Fruit fly (Drosophila melanogaster): ENCODE data around the gene CG32023.

CG32023 gene

dm6 chr3L:8834886-8835285, 30.9 kb upstream of the CG32023 start:
- no peak for TF ChIP-seq dac (GFP tag; optimal IDR thresholded peaks at IDR 0.05)
- TF ChIP-seq achi (GFP tag; optimal IDR thresholded peaks at IDR 0.05): no peak
- peak in 1 of 2 experiments; percentile 14 for TF ChIP-seq salr (GFP tag; optimal IDR thresholded peaks at IDR 0.05)
- no peak for TF ChIP-seq CG8119 (GFP tag; IDR thresholded peaks at IDR 0.05)
- no peak for TF ChIP-seq CG10669 (GFP tag; optimal IDR thresholded peaks at IDR 0.05)
- TF ChIP-seq net (GFP tag; optimal IDR thresholded peaks at IDR 0.05): no peak
- no peak for TF ChIP-seq Eip75B (GFP tag; optimal IDR thresholded peaks at IDR 0.05)
- TF ChIP-seq CG3032 (tag; optimal IDR thresholded peaks at IDR 0.05): no peak
- TF ChIP-seq CG8319 (GFP tag; optimal IDR thresholded peaks at IDR 0.05): no peak
- TF ChIP-seq CG34406 (GFP tag; optimal IDR thresholded peaks at IDR 0.05): peak; percentile 0
- TF ChIP-seq acj6 (GFP tag; optimal IDR thresholded peaks at IDR 0.05): no peak
- TF ChIP-seq Hr4 (GFP tag; optimal IDR thresholded peaks at IDR 0.05): no peak
- TF ChIP-seq vri (GFP tag; optimal IDR thresholded peaks at IDR 0.05): no peak
- TF ChIP-seq eg (GFP tag; IDR thresholded peaks at IDR 0.05): 0 out of 3 replicates have a peak, but pooled peaks have one; percentile 8
- no peak for TF ChIP-seq Eip93F (GFP tag; optimal IDR thresholded peaks at IDR 0.05)
- no peak for TF ChIP-seq CG9139 (GFP tag; optimal IDR thresholded peaks at IDR 0.05)
- no peak for TF ChIP-seq CG6854 (GFP tag; optimal IDR thresholded peaks at IDR 0.05)
- TF ChIP-seq CG6276 (GFP tag; optimal IDR thresholded peaks at IDR 0.05): no peak
- TF ChIP-seq CG11902 (GFP tag; optimal IDR thresholded peaks at IDR 0.05): no peak
- TF ChIP-seq esn (GFP tag; optimal IDR thresholded peaks at IDR 0.05): no peak
- TF ChIP-seq Sox15 (GFP tag; optimal IDR thresholded peaks at IDR 0.05): no peak
- no peak for TF ChIP-seq Met (GFP tag; optimal IDR thresholded peaks at IDR 0.05)
- no peak for TF ChIP-seq CG4318 (GFP tag; optimal IDR thresholded peaks at IDR 0.05)
- TF ChIP-seq Lpt (GFP tag; optimal IDR thresholded peaks at IDR 0.05): no peak
- no peak for TF ChIP-seq cyc (GFP tag; optimal IDR thresholded peaks at IDR 0.05)
- no peak for TF ChIP-seq CG15336 (GFP tag; IDR thresholded peaks at IDR 0.05)
- TF ChIP-seq Smox (GFP tag; optimal IDR thresholded peaks at IDR 0.05): no peak
- peak; percentile 8 for TF ChIP-seq CG8632 (GFP tag; optimal IDR thresholded peaks at IDR 0.05)
- TF ChIP-seq dsx (GFP tag; optimal IDR thresholded peaks at IDR 0.05; ENCODE audit: poor library complexity, severe bottlenecking): peak; percentile 76
- TF ChIP-seq Ets96B (tag; optimal IDR thresholded peaks at IDR 0.05): no peak
- no peak for TF ChIP-seq svp (GFP tag)
- TF ChIP-seq OdsH (GFP tag; optimal IDR thresholded peaks at IDR 0.05): no peak
- TF ChIP-seq CG1621 (tag; optimal IDR thresholded peaks at IDR 0.05): no peak
- no peak for TF ChIP-seq Gug (GFP tag; IDR thresholded peaks at IDR 0.05)
- no peak for TF ChIP-seq CG16779 (tag; optimal IDR thresholded peaks at IDR 0.05)
- TF ChIP-seq CG6792 (GFP tag; optimal IDR thresholded peaks at IDR 0.05): no peak
- no peak for TF ChIP-seq Ets21C (GFP tag; optimal IDR thresholded peaks at IDR 0.05)
- 0 out of 3 replicates have a peak, but pooled peaks have one; percentile 13 for TF ChIP-seq CG6163 (GFP tag; IDR thresholded peaks at IDR 0.05)
- TF ChIP-seq Eip78C (GFP tag): peak; percentile 67
- no peak for TF ChIP-seq Hr38 (GFP tag; optimal IDR thresholded peaks at IDR 0.05)
- TF ChIP-seq fkh (GFP tag; optimal IDR thresholded peaks at IDR 0.05): peak; percentile 76
- no peak for TF ChIP-seq CG11294 (GFP tag; IDR thresholded peaks at IDR 0.05)
- TF ChIP-seq Hr39 (GFP tag; optimal IDR thresholded peaks at IDR 0.05): no peak
- no peak for TF ChIP-seq Sox102F (GFP tag; optimal IDR thresholded peaks at IDR 0.05)
- no peak for TF ChIP-seq fd59A (GFP tag; optimal IDR thresholded peaks at IDR 0.05)

- TF ChIP-seq esn (GFP tag; optimal IDR thresholded peaks at IDR 0.05) (peak; percentile 11), CG10631 (GFP tag; optimal IDR thresholded peaks at IDR 0.05) (no peak), Met (GFP tag; optimal IDR thresholded peaks at IDR 0.05) (no peak), fd85E (GFP tag; optimal IDR thresholded peaks at IDR 0.05) (no peak), CG6163 (GFP tag; IDR thresholded peaks at IDR 0.05) (no peak), Eip75B (GFP tag; optimal IDR thresholded peaks at IDR 0.05) (no peak), Blimp-1 (GFP tag; optimal IDR thresholded peaks at IDR 0.05) (no peak), Sox102F (GFP tag; optimal IDR thresholded peaks at IDR 0.05) (peak; percentile 3), Eip78C (GFP tag) (peak; percentile 69), OdsH (GFP tag; optimal IDR thresholded peaks at IDR 0.05) (no peak), topi (GFP tag; optimal IDR thresholded peaks at IDR 0.05) (peak; percentile 23), eg (GFP tag; IDR thresholded peaks at IDR 0.05) (0 out of 3 replicates have a peak, but pooled peaks have one; percentile 11), fkh (GFP tag; optimal IDR thresholded peaks at IDR 0.05) (peak; percentile 87), lz (GFP tag; optimal IDR thresholded peaks at IDR 0.05) (peak; percentile 6), vri (GFP tag; optimal IDR thresholded peaks at IDR 0.05) (peak; percentile 14)
These were observed 30.5 kb upstream of the CG32023 start for dm6 chr3L:8834486-8834885.
